Fruit fly (Drosophila melanogaster): Measurements from ENCODE around the gene m.
A peak's percentile ranks its signal among the peaks of the same experiment; 100 is the strongest.

The m gene

dm6 chrX:11818047-11818766, 64.1 kb downstream of the m start (continued):
- peak; percentile 89 for TF ChIP-seq tio (GFP tag; optimal IDR thresholded peaks at IDR 0.05)
- peak; percentile 95 for TF ChIP-seq shn (GFP tag; optimal IDR thresholded peaks at IDR 0.05)
- TF ChIP-seq CG1832 (GFP tag; optimal IDR thresholded peaks at IDR 0.05), result no peak
- peak; percentile 95 for TF ChIP-seq Ptx1 (GFP tag; IDR thresholded peaks at IDR 0.05)
- TF ChIP-seq CG33557 (GFP tag; optimal IDR thresholded peaks at IDR 0.05), result peak; percentile 85
- TF ChIP-seq CG8290 (GFP tag; optimal IDR thresholded peaks at IDR 0.05), result peak; percentile 79
- peak; percentile 67 to 97 for TF ChIP-seq CG8290 (tag; optimal IDR thresholded peaks at IDR 0.05)
- TF ChIP-seq hbn (GFP tag; IDR thresholded peaks at IDR 0.05; ENCODE audit: partially characterized antibody), result no peak
- peak; percentile 92 for TF ChIP-seq CG3407 (GFP tag; optimal IDR thresholded peaks at IDR 0.05)
- peak; percentile 74 for TF ChIP-seq exex (tag; optimal IDR thresholded peaks at IDR 0.05)
- TF ChIP-seq unpg (GFP tag; optimal IDR thresholded peaks at IDR 0.05), result peak; percentile 97
- peak; percentile 85 for TF ChIP-seq TFAM (GFP tag; optimal IDR thresholded peaks at IDR 0.05)
- peak; percentile 92 for TF ChIP-seq CG14667 (GFP tag; IDR thresholded peaks at IDR 0.05)
- peak; percentile 94 for TF ChIP-seq so (GFP tag; IDR thresholded peaks at IDR 0.05)
- peak; percentile 81 for TF ChIP-seq E2f2 (GFP tag; IDR thresholded peaks at IDR 0.05)
- TF ChIP-seq CG6254 (GFP tag; optimal IDR thresholded peaks at IDR 0.05), result peak; percentile 92
- peak; percentile 96 for TF ChIP-seq Oli (tag; optimal IDR thresholded peaks at IDR 0.05)
- TF ChIP-seq CG17385 (GFP tag; optimal IDR thresholded peaks at IDR 0.05), result peak; percentile 87
- peak; percentile 89 for TF ChIP-seq Gug (GFP tag; IDR thresholded peaks at IDR 0.05)
- TF ChIP-seq usp (GFP tag; optimal IDR thresholded peaks at IDR 0.05), result no peak
- TF ChIP-seq fd96Cb (tag; optimal IDR thresholded peaks at IDR 0.05), result peak; percentile 96
- TF ChIP-seq hkb (optimal IDR thresholded peaks at IDR 0.05), result no peak
- TF ChIP-seq hkb (GFP tag; IDR thresholded peaks at IDR 0.05), result peak; percentile 96
- TF ChIP-seq salm (tag; optimal IDR thresholded peaks at IDR 0.05), result peak; percentile 93
- 0 out of 3 replicates have a peak, but pooled peaks have one; percentile 19 for TF ChIP-seq CG7963 (GFP tag; IDR thresholded peaks at IDR 0.05; ENCODE audit: partially characterized antibody)
- peak; percentile 89 for TF ChIP-seq CG2202 (tag; optimal IDR thresholded peaks at IDR 0.05)
- TF ChIP-seq gce (GFP tag; IDR thresholded peaks at IDR 0.05), result peak; percentile 94
- peak; percentile 79 for TF ChIP-seq rib (GFP tag; IDR thresholded peaks at IDR 0.05)
- TF ChIP-seq fd64A (GFP tag; optimal IDR thresholded peaks at IDR 0.05), result peak; percentile 88
- TF ChIP-seq CG17359 (tag; optimal IDR thresholded peaks at IDR 0.05), result peak; percentile 97
- TF ChIP-seq bab2 (GFP tag; optimal IDR thresholded peaks at IDR 0.05), result peak; percentile 92
- peak; percentile 84 for TF ChIP-seq CG43689 (GFP tag; IDR thresholded peaks at IDR 0.05)
- peak; percentile 92 for TF ChIP-seq Aef1 (GFP tag; IDR thresholded peaks at IDR 0.05)
- peak; percentile 81 for TF ChIP-seq CG7987 (GFP tag; optimal IDR thresholded peaks at IDR 0.05)
- peak; percentile 88 for TF ChIP-seq CG16815 (GFP tag; optimal IDR thresholded peaks at IDR 0.05)
- peak; percentile 90 for TF ChIP-seq CG18476 (GFP tag; optimal IDR thresholded peaks at IDR 0.05)
- TF ChIP-seq CG32532 (GFP tag; IDR thresholded peaks at IDR 0.05), result peak; percentile 93
- peak; percentile 80 for TF ChIP-seq CG34376 (GFP tag; optimal IDR thresholded peaks at IDR 0.05)
- TF ChIP-seq CG13624 (GFP tag; optimal IDR thresholded peaks at IDR 0.05), result peak; percentile 91
- TF ChIP-seq ato (GFP tag; IDR thresholded peaks at IDR 0.05; ENCODE audit: partially characterized antibody), result no peak
- peak; percentile 92 for TF ChIP-seq CG3281 (GFP tag; optimal IDR thresholded peaks at IDR 0.05)
- TF ChIP-seq psq (GFP tag; optimal IDR thresholded peaks at IDR 0.05), result peak; percentile 79
- TF ChIP-seq sr (GFP tag; IDR thresholded peaks at IDR 0.05), result peak; percentile 84
- peak; percentile 95 for TF ChIP-seq CG9609 (GFP tag; optimal IDR thresholded peaks at IDR 0.05)
- peak; percentile 96 for TF ChIP-seq lab (GFP tag; optimal IDR thresholded peaks at IDR 0.05)
- peak; percentile 94 for TF ChIP-seq sob (GFP tag; IDR thresholded peaks at IDR 0.05)
- TF ChIP-seq CG17912 (GFP tag; optimal IDR thresholded peaks at IDR 0.05), result peak; percentile 70
- peak; percentile 91 for TF ChIP-seq CG5245 (GFP tag; optimal IDR thresholded peaks at IDR 0.05)
- peak; percentile 71; the same call in 1 of the 3 replicates for TF ChIP-seq z (GFP tag; IDR thresholded peaks at IDR 0.05)
- peak; percentile 94 for TF ChIP-seq Blimp-1 (GFP tag; optimal IDR thresholded peaks at IDR 0.05)
